Worm (Caenorhabditis elegans) whole organism, L4 larva: ENCODE measurements around the gene cri-2.

Experiments used
- F49E8.2 ChIP-seq: sonication (generic microtip); optimal IDR thresholded peaks from 2 replicates; lab custom pipeline; 2016; ENCODE audit warnings: missing compliant biosample characterization, mild to moderate bottlenecking, missing genetic modification characterization, borderline replicate concordance
- T26A8.4 ChIP-seq: fragments of 200-800 bp; sonication (Bioruptor generic); IDR thresholded peaks from 2 replicates; pipeline ENCODE4 v1.3.6; 2022; ENCODE audit warnings: missing genetic modification characterization, missing compliant biosample characterization
- aha-1 ChIP-seq: fragments of 150-350 bp; peaks from one replicate; lab custom pipeline; 2014; ENCODE audit warnings: missing biosample characterization, missing genetic modification characterization
- ama-1 ChIP-seq: fragments of 150-350 bp; optimal IDR thresholded peaks from 2 replicates; lab custom pipeline; 2014; ENCODE audit warnings: inconsistent platforms, mixed read lengths
- arid-1 ChIP-seq: fragments of 200-800 bp; sonication (Bioruptor generic); conservative IDR thresholded peaks from 2 replicates; pipeline ENCODE4 v1.3.6; 2022; ENCODE audit warnings: missing genetic modification reagents, missing genetic modification characterization, missing compliant biosample characterization
- ceh-44 ChIP-seq: fragments of 200-800 bp; sonication (Bioruptor generic); IDR thresholded peaks from 2 replicates; pipeline ENCODE4 v1.3.6; 2022; ENCODE audit warnings: missing genetic modification reagents, missing genetic modification characterization, missing compliant biosample characterization
- cey-2 ChIP-seq: sonication (generic microtip); optimal IDR thresholded peaks from 3 replicates; lab custom pipeline; 2017; ENCODE audit warnings: missing genetic modification characterization, mild to moderate bottlenecking, missing compliant biosample characterization, antibody characterized with exemption, borderline replicate concordance; ENCODE audit not compliant: insufficient read depth
- daf-12 ChIP-seq: fragments of 150-350 bp; optimal IDR thresholded peaks from 2 replicates; lab custom pipeline; 2014; ENCODE audit warnings: missing biosample characterization, missing genetic modification reagents, missing genetic modification characterization
- daf-16 ChIP-seq, 3 experiments: sonication (generic microtip); optimal IDR thresholded peaks; 2 replicates each; lab custom pipeline; 2016 to 2017; ENCODE audit warnings: missing genetic modification characterization in 3 of 3, missing genetic modification reagents in 3 of 3, mild to moderate bottlenecking in 2 of 3, missing compliant biosample characterization in 2 of 3, missing biosample characterization in 1 of 3, moderate library complexity in 1 of 3
- dmd-6 ChIP-seq: fragments of 200-800 bp; sonication (Bioruptor generic); IDR thresholded peaks from 2 replicates; pipeline ENCODE4 v1.3.6; 2022; ENCODE audit warnings: missing genetic modification reagents, missing genetic modification characterization, missing compliant biosample characterization
- dve-1 ChIP-seq: sonication (generic microtip); optimal IDR thresholded peaks from 2 replicates; lab custom pipeline; 2017; ENCODE audit warnings: antibody characterized with exemption, mild to moderate bottlenecking, missing genetic modification characterization, missing compliant biosample characterization; ENCODE audit not compliant: insufficient read depth
- fkh-10 ChIP-seq: fragments of 150-350 bp; optimal IDR thresholded peaks from 2 replicates; lab custom pipeline; 2014; ENCODE audit warnings: missing biosample characterization, missing genetic modification reagents, missing genetic modification characterization
- gei-8 ChIP-seq: fragments of 200-800 bp; sonication (Bioruptor generic); optimal IDR thresholded peaks from 2 replicates; lab custom pipeline; 2018; ENCODE audit warnings: mild to moderate bottlenecking, missing genetic modification characterization, missing compliant biosample characterization
- hif-1 ChIP-seq, 2 experiments: sonication (generic microtip); optimal IDR thresholded peaks; 2 replicates each; lab custom pipeline; 2016 to 2017; ENCODE audit warnings: missing compliant biosample characterization in 2 of 2, missing genetic modification characterization in 2 of 2, missing genetic modification reagents in 2 of 2, missing genotype in 2 of 2, mild to moderate bottlenecking in 1 of 2
- hlh-11 ChIP-seq: fragments of 200-800 bp; sonication (Bioruptor generic); optimal IDR thresholded peaks from 2 replicates; lab custom pipeline; 2018; ENCODE audit warnings: mild to moderate bottlenecking, missing genetic modification characterization, missing compliant biosample characterization
- hlh-30 ChIP-seq: sonication (generic microtip); optimal IDR thresholded peaks from 2 replicates; lab custom pipeline; 2017; ENCODE audit warnings: antibody characterized with exemption, mild to moderate bottlenecking, missing genetic modification characterization, missing compliant biosample characterization; ENCODE audit not compliant: insufficient read depth
- hmg-1.1 ChIP-seq: fragments of 200-800 bp; sonication (Bioruptor generic); IDR thresholded peaks from 2 replicates; pipeline ENCODE4 v1.3.6; 2022; ENCODE audit warnings: missing genetic modification reagents, missing genetic modification characterization, missing compliant biosample characterization
- jun-1 ChIP-seq: fragments of 150-350 bp; optimal IDR thresholded peaks from 2 replicates; lab custom pipeline; 2014; ENCODE audit warnings: missing biosample characterization, missing genetic modification reagents, missing genetic modification characterization
- lim-7 ChIP-seq: fragments of 200-800 bp; sonication (Bioruptor generic); IDR thresholded peaks from 2 replicates; pipeline ENCODE4 v1.3.6; 2022; ENCODE audit warnings: missing genetic modification characterization, missing compliant biosample characterization
- lin-1 ChIP-seq: fragments of 200-800 bp; sonication (Bioruptor generic); IDR thresholded peaks from 2 replicates; pipeline ENCODE4 v1.3.6; 2022; ENCODE audit warnings: missing genetic modification reagents, missing genetic modification characterization, missing compliant biosample characterization
- lin-15B ChIP-seq: fragments of 150-350 bp; sonication (generic microtip); optimal IDR thresholded peaks from 3 replicates; lab custom pipeline; 2014; ENCODE audit warnings: missing biosample characterization, missing genetic modification characterization
- lin-38 ChIP-seq: fragments of 200-800 bp; sonication (Bioruptor generic); IDR thresholded peaks from 2 replicates; pipeline ENCODE4 v1.3.6; 2022; ENCODE audit warnings: missing genetic modification reagents, missing genetic modification characterization, missing compliant biosample characterization
- lsy-2 ChIP-seq, 2 experiments: fragments of 150-350 bp in 1 of 2; sonication (generic microtip) in 1 of 2; optimal IDR thresholded peaks; 2 replicates each; lab custom pipeline; 2014 to 2017; ENCODE audit warnings: missing biosample characterization in 2 of 2, missing genetic modification characterization in 2 of 2
- mdt-29 ChIP-seq: fragments of 200-800 bp; sonication (Bioruptor generic); IDR thresholded peaks from 2 replicates; pipeline ENCODE4 v1.3.6; 2022; ENCODE audit warnings: missing genetic modification reagents, missing genetic modification characterization, missing compliant biosample characterization
- mep-1 ChIP-seq: fragments of 150-350 bp; sonication (generic microtip); optimal IDR thresholded peaks from 3 replicates; lab custom pipeline; 2014; ENCODE audit warnings: missing biosample characterization, missing genetic modification characterization
- mes-2 ChIP-seq: sonication (generic microtip); optimal IDR thresholded peaks from 2 replicates; lab custom pipeline; 2016; ENCODE audit warnings: missing genotype, mild to moderate bottlenecking, missing genetic modification characterization, missing compliant biosample characterization; ENCODE audit not compliant: poor library complexity, severe bottlenecking
- mxl-3 ChIP-seq: fragments of 200-800 bp; sonication (Bioruptor generic); optimal IDR thresholded peaks from 2 replicates; lab custom pipeline; 2018; ENCODE audit warnings: mild to moderate bottlenecking, missing genetic modification characterization, missing compliant biosample characterization
- nhr-11 ChIP-seq: fragments of 150-350 bp; optimal IDR thresholded peaks from 2 replicates; lab custom pipeline; 2014; ENCODE audit warnings: missing biosample characterization, missing genetic modification characterization
- nhr-28 ChIP-seq: fragments of 150-350 bp; optimal IDR thresholded peaks from 2 replicates; lab custom pipeline; 2014; ENCODE audit warnings: missing biosample characterization, missing genetic modification characterization
- nhr-76 ChIP-seq: fragments of 150-350 bp; optimal IDR thresholded peaks from 2 replicates; lab custom pipeline; 2014; ENCODE audit warnings: missing biosample characterization, missing genetic modification characterization
- php-3 ChIP-seq: fragments of 200-800 bp; sonication (Bioruptor generic); IDR thresholded peaks from 2 replicates; pipeline ENCODE4 v1.3.6; 2022; ENCODE audit warnings: missing genetic modification reagents, missing genetic modification characterization, missing compliant biosample characterization
- pqm-1 ChIP-seq: sonication (generic microtip); optimal IDR thresholded peaks from 2 replicates; lab custom pipeline; 2017; ENCODE audit warnings: missing biosample characterization, missing genetic modification characterization
- rbr-2 ChIP-seq: sonication (generic microtip); optimal IDR thresholded peaks from 2 replicates; lab custom pipeline; 2016; ENCODE audit warnings: missing genotype, missing genetic modification characterization, missing compliant biosample characterization
- spr-1 ChIP-seq: sonication (generic microtip); optimal IDR thresholded peaks from 2 replicates; lab custom pipeline; 2016; ENCODE audit warnings: mild to moderate bottlenecking, missing genetic modification characterization, missing compliant biosample characterization
- spr-3 ChIP-seq: fragments of 200-800 bp; sonication (Bioruptor generic); optimal IDR thresholded peaks from 2 replicates; lab custom pipeline; 2018; ENCODE audit warnings: mild to moderate bottlenecking, missing genetic modification characterization, missing compliant biosample characterization
- tra-1 ChIP-seq: fragments of 200-800 bp; sonication (Bioruptor generic); IDR thresholded peaks from 2 replicates; pipeline ENCODE4 v1.3.6; 2022; ENCODE audit warnings: missing genetic modification reagents, missing genetic modification characterization, missing compliant biosample characterization
- unc-62 ChIP-seq, 3 experiments: fragments of 150-350 bp in 1 of 3; sonication (generic microtip); optimal IDR thresholded peaks in 2 of 3; peaks in 1 of 3; 1 replicate in 1 of 3; 2 replicates in 2 of 3; lab custom pipeline; 2014 to 2017; ENCODE audit warnings: missing biosample characterization in 3 of 3, missing genetic modification characterization in 3 of 3, missing genetic modification reagents in 3 of 3, missing genotype in 1 of 3
- vab-7 ChIP-seq: fragments of 200-800 bp; sonication (Bioruptor generic); IDR thresholded peaks from 2 replicates; pipeline ENCODE4 v1.3.6; 2022; ENCODE audit warnings: missing genetic modification reagents, missing genetic modification characterization, missing compliant biosample characterization
- zfp-3 ChIP-seq: fragments of 200-800 bp; sonication (Bioruptor generic); conservative IDR thresholded peaks from 2 replicates; pipeline ENCODE4 v1.3.6; 2022; ENCODE audit warnings: missing genetic modification reagents, missing genetic modification characterization, missing compliant biosample characterization
- ztf-7 ChIP-seq: fragments of 150-350 bp; optimal IDR thresholded peaks from 2 replicates; lab custom pipeline; 2014; ENCODE audit warnings: missing biosample characterization, missing genetic modification characterization

The cri-2 gene

DNA sequence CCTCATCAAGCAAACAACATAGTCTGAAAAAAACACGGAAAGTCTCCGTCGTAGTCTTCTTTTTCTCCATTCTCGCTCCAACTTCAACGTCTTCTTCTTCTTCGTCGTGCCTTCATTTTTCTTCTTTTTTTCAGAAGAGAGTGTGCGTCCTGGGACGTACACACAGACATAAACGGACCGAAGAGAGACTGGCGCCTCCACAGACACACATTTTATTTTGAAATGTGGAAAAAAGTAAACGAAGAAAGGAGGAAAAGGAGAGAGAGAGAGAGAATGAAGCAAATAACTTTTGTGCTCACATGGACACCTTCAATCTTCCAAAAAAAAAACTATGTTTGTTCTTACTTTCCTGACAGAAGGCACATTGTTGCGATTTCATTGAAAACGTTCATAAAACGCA, 13.6 kb downstream of the cri-2 start:
- TF ChIP-seq F49E8.2 (tag; lab: Kevin White, UChicago) (no peak), lin-38 (GFP tag; lab: Robert Waterston, UW) (0 out of 2 replicates have a peak, but pooled peaks have one; percentile 7), mes-2 (tag; lab: Kevin White, UChicago) (peak; percentile 32), ceh-44 (GFP tag; lab: Robert Waterston, UW) (no peak), unc-62 (GFP tag; optimal IDR thresholded peaks at IDR 0.05 in 1 of 2; lab: Kevin White, UChicago) (peak in 1 of 2 experiments; percentile 48), unc-62 (tag; optimal IDR thresholded peaks at IDR 0.05; lab: Kevin White, UChicago) (no peak), spr-1 (tag; lab: Kevin White, UChicago) (no peak), rbr-2 (tag; lab: Kevin White, UChicago) (peak; percentile 5), hmg-1.1 (GFP tag; lab: Robert Waterston, UW) (no peak), jun-1 (no peak), T26A8.4 (GFP tag; lab: Robert Waterston, UW) (no peak), aha-1 (tag; lab: Kevin White, UChicago) (peak; percentile 68), nhr-11 (tag; lab: Kevin White, UChicago) (no peak), ztf-7 (tag; lab: Kevin White, UChicago) (no peak), mep-1 (tag; lab: Kevin White, UChicago) (peak; percentile 12), lim-7 (GFP tag; lab: Robert Waterston, UW) (no peak)
- TF ChIP-seq, all 104 proteins: peak for 6

DNA sequence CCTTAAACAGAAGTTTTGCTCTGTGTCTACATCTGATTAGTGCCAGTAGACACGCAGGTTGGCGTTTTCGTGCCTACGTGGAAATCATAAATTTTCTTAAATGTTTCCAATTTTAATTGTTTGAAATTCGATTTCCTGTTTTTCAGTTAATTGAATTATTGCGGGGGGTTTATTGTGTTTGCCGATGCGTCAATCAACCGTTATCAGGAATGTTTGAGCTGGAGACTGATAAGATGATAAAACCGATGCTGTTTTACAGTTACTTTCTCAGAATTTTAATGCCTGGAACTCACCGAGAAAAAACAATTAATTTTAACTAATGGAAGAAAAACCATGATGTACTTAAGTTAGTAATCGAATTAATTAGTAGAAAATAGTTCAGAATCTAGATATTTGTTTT, 15.5 kb downstream of the cri-2 start:
- peak; percentile 66 for TF ChIP-seq pqm-1 (tag; lab: Kevin White, UChicago)
- peak; percentile 63 for TF ChIP-seq hlh-11 (tag; lab: Kevin White, UChicago)
- no peak for TF ChIP-seq daf-12 (tag; lab: Kevin White, UChicago)
- peak; percentile 81 for TF ChIP-seq dmd-6 (GFP tag; lab: Robert Waterston, UW)
- no peak for TF ChIP-seq lin-15B (tag; lab: Kevin White, UChicago)
- peak; percentile 45 for TF ChIP-seq dve-1 (tag; lab: Kevin White, UChicago)
- peak; percentile 53 for TF ChIP-seq lin-1 (GFP tag; lab: Robert Waterston, UW)
- peak in 1 of 2 experiments; percentile 23 for TF ChIP-seq hif-1 (tag; optimal IDR thresholded peaks at IDR 0.05; lab: Kevin White, UChicago)
- no peak for TF ChIP-seq daf-16 (GFP tag; optimal IDR thresholded peaks at IDR 0.05; lab: Kevin White, UChicago)
- TF ChIP-seq daf-16 (tag; optimal IDR thresholded peaks at IDR 0.05; lab: Kevin White, UChicago): peak; percentile 60
- TF ChIP-seq gei-8 (GFP tag; lab: Kevin White, UChicago): no peak
- no peak for TF ChIP-seq mxl-3 (GFP tag; lab: Kevin White, UChicago)
- peak; percentile 53; the same call in 1 of the 2 replicates for TF ChIP-seq tra-1 (GFP tag; lab: Robert Waterston, UW)
- TF ChIP-seq nhr-28: peak; percentile 25
- peak; percentile 77 for TF ChIP-seq php-3 (GFP tag; lab: Robert Waterston, UW)
- TF ChIP-seq, all 104 proteins: peak for 10

DNA sequence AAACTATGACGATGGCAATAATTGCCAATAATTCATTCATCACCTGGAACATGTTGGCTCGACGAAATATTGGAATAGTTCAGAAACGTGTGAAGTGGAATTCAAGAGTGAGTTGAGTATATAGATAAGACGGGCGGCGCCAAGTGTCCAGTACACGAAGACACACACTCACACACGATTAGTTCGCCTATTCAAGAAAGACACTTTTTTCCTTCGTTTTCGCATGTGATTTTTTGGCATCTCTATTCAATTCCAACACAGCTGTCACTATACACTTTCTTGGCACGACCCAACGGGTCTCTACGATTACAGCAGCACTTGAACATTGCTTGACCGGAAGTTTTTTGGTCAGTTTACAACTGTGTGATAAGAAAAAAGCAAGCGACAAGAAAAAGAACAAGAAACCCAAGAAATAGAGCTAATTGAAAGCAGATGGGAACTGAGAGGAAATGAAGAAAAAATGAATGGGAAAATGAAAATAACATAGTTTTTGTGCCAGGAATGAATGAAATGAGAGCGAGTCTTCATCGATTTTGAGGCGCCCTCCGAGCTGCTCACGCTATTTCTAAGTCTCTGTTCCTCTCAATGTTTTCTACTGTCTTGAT, 16.2 kb downstream of the cri-2 start, which contains the start of gene K07C11.8:
K07C11.8 (minus strand) TSS at position 224 of the 605 bp plus-strand sequence.
- TF ChIP-seq unc-62 (GFP tag; optimal IDR thresholded peaks at IDR 0.05 in 1 of 2; lab: Kevin White, UChicago) (peak in 1 of 2 experiments; percentile 69), unc-62 (tag; optimal IDR thresholded peaks at IDR 0.05; lab: Kevin White, UChicago) (no peak), hlh-11 (tag; lab: Kevin White, UChicago) (peak; percentile 71), ama-1 (lab: Kevin White, UChicago) (no peak), dve-1 (tag; lab: Kevin White, UChicago) (peak; percentile 25), dmd-6 (GFP tag; lab: Robert Waterston, UW) (peak; percentile 78), arid-1 (GFP tag; lab: Robert Waterston, UW) (no peak), hlh-30 (tag; lab: Kevin White, UChicago) (peak; percentile 7), nhr-76 (tag; lab: Kevin White, UChicago) (no peak), vab-7 (GFP tag; lab: Robert Waterston, UW) (no peak), mdt-29 (GFP tag; lab: Robert Waterston, UW) (peak; percentile 23; the same call in 1 of the 2 replicates), lsy-2 (tag; optimal IDR thresholded peaks at IDR 0.05; lab: Kevin White, UChicago) (no peak), daf-16 (GFP tag; optimal IDR thresholded peaks at IDR 0.05; lab: Kevin White, UChicago) (no peak), daf-16 (tag; optimal IDR thresholded peaks at IDR 0.05; lab: Kevin White, UChicago) (peak; percentile 10), hif-1 (tag; optimal IDR thresholded peaks at IDR 0.05; lab: Kevin White, UChicago) (no peak), pqm-1 (tag; lab: Kevin White, UChicago) (no peak), fkh-10 (GFP tag; lab: Kevin White, UChicago) (peak; percentile 23), tra-1 (GFP tag; lab: Robert Waterston, UW) (peak; percentile 32; the same call in 1 of the 2 replicates), cey-2 (no peak), mxl-3 (GFP tag; lab: Kevin White, UChicago) (peak; percentile 34), aha-1 (tag; lab: Kevin White, UChicago) (peak; percentile 44), ceh-44 (GFP tag; lab: Robert Waterston, UW) (no peak), zfp-3 (GFP tag; lab: Robert Waterston, UW) (no peak), lin-1 (GFP tag; lab: Robert Waterston, UW) (peak; percentile 14; the same call in 1 of the 2 replicates), nhr-28 (peak; percentile 50), spr-3 (GFP tag; lab: Kevin White, UChicago) (no peak)
